Worm (Caenorhabditis elegans) whole organism, young adult: Measurements from ENCODE around the gene C53A3.1.

Experiments used
- F49E8.2 ChIP-seq: sonication (generic microtip); optimal IDR thresholded peaks from 3 replicates; lab custom pipeline; 2017; ENCODE audit warnings: missing genetic modification characterization, mild to moderate bottlenecking, missing compliant biosample characterization, antibody characterized with exemption, moderate library complexity; ENCODE audit not compliant: insufficient read depth
- athp-1 ChIP-seq: sonication (generic microtip); optimal IDR thresholded peaks from 2 replicates; lab custom pipeline; 2017; ENCODE audit warnings: mild to moderate bottlenecking, missing genetic modification characterization, missing compliant biosample characterization
- bed-2 ChIP-seq: fragments of 200-800 bp; sonication (Bioruptor generic); IDR thresholded peaks from 2 replicates; pipeline ENCODE4 v1.3.6; 2022; ENCODE audit warnings: missing genetic modification reagents, missing genetic modification characterization, missing compliant biosample characterization
- lin-35 ChIP-seq, 3 experiments: fragments of 150-350 bp in 2 of 3; sonication (generic microtip) in 1 of 3; optimal IDR thresholded peaks; 2 replicates each; lab custom pipeline; 2014 to 2018; ENCODE audit warnings: missing biosample characterization in 3 of 3, missing genetic modification characterization in 3 of 3, missing genetic modification reagents in 3 of 3
- madf-3 ChIP-seq: fragments of 200-800 bp; sonication (Bioruptor generic); IDR thresholded peaks from 2 replicates; pipeline ENCODE4 v1.3.6; 2022; ENCODE audit warnings: missing genetic modification reagents, missing genetic modification characterization, missing compliant biosample characterization
- madf-6 ChIP-seq: fragments of 200-800 bp; sonication (Bioruptor generic); IDR thresholded peaks from 2 replicates; pipeline ENCODE4 v1.3.6; 2022; ENCODE audit warnings: missing genetic modification reagents, missing genetic modification characterization, missing compliant biosample characterization
- nhr-80 ChIP-seq: sonication (generic microtip); optimal IDR thresholded peaks from 2 replicates; lab custom pipeline; 2016; ENCODE audit warnings: missing genetic modification characterization, missing compliant biosample characterization
- pha-4 ChIP-seq: fragments of 150-350 bp; sonication (generic microtip); optimal IDR thresholded peaks from 2 replicates; lab custom pipeline; 2014; ENCODE audit warnings: missing biosample characterization, missing genetic modification reagents, missing genetic modification characterization
- rpc-1 ChIP-seq, 2 experiments: fragments of 150-350 bp in 1 of 2; sonication (generic microtip) in 1 of 2; optimal IDR thresholded peaks; 2 replicates each; lab custom pipeline; 2014 to 2018; ENCODE audit warnings: missing biosample characterization in 1 of 2, missing genetic modification characterization in 1 of 2, missing genetic modification reagents in 1 of 2, missing genotype in 1 of 2
- snpc-1.1 ChIP-seq: sonication (generic microtip); optimal IDR thresholded peaks from 2 replicates; lab custom pipeline; 2017; ENCODE audit warnings: missing genetic modification characterization, mild to moderate bottlenecking, missing compliant biosample characterization, antibody characterized with exemption, moderate library complexity, missing genotype, missing genetic modification reagents; ENCODE audit not compliant: insufficient read depth
- tbx-9 ChIP-seq: sonication (generic microtip); optimal IDR thresholded peaks from 2 replicates; lab custom pipeline; 2016; ENCODE audit warnings: borderline replicate concordance, missing genetic modification characterization, inconsistent platforms, missing compliant biosample characterization
- unc-130 ChIP-seq: sonication (generic microtip); optimal IDR thresholded peaks from 2 replicates; lab custom pipeline; 2016; ENCODE audit warnings: missing genetic modification reagents, missing genetic modification characterization, missing compliant biosample characterization

- TF ChIP-seq madf-3 (GFP tag; lab: Robert Waterston, UW), result 0 out of 2 replicates have a peak, but pooled peaks have one; percentile 33
- no peak for TF ChIP-seq bed-2 (GFP tag; lab: Robert Waterston, UW)
- TF ChIP-seq snpc-1.1 (tag; lab: Kevin White, UChicago), result no peak
- no peak for TF ChIP-seq pha-4 (tag; lab: Kevin White, UChicago)
- TF ChIP-seq rpc-1 (optimal IDR thresholded peaks at IDR 0.05; lab: Kevin White, UChicago), result no peak
- TF ChIP-seq rpc-1 (tag; optimal IDR thresholded peaks at IDR 0.05; lab: Kevin White, UChicago), result no peak
- no peak for TF ChIP-seq athp-1 (tag; lab: Kevin White, UChicago)
- no peak for TF ChIP-seq F49E8.2 (tag; lab: Kevin White, UChicago)
- TF ChIP-seq lin-35 (GFP tag; optimal IDR thresholded peaks at IDR 0.05; lab: Kevin White, UChicago), result no peak
- no peak for TF ChIP-seq madf-6
- no peak for TF ChIP-seq unc-130
- peak; percentile 77 for TF ChIP-seq nhr-80 (tag; lab: Kevin White, UChicago)
- TF ChIP-seq tbx-9, result no peak
Observed at ce11 chrV:5768292-5768695, 8.3 kb upstream of the C53A3.1 start.
